Worm (Caenorhabditis elegans): ENCODE results near the gene F17C8.7.

The F17C8.7 gene

DNA sequence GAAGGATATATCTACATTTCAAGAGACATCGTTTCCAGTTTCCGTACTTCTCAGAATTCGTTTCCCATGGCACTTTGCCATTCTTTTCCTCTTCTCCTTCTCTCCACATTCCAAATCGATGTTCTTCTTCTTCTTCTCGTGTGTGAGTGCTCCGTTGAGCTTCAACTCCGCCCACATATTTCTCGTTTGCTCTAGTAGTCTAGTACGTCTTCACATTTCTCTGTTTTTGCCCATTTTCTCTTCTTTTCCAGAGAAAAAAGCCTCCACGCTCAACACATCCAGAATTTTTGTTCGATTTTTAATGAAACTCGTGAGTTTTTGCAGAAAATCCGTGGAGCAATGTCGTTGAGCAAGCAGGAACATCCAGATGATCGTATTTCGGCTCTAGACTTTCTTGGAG lies 26.6 kb upstream of the F17C8.7 start, which contains the start of gene T04A8.18:
TSS of gene T04A8.18 (plus strand) at position 301 of the 400 bp plus-strand sequence.
- no peak for TF ChIP-seq dve-1 (tag; optimal IDR thresholded peaks at IDR 0.05)
- TF ChIP-seq nhr-11 (tag; optimal IDR thresholded peaks at IDR 0.05), result no peak
- no peak for TF ChIP-seq Y22D7AL.16 (tag; optimal IDR thresholded peaks at IDR 0.05)
- TF ChIP-seq ama-1 (optimal IDR thresholded peaks at IDR 0.05), result no peak
- no peak for TF ChIP-seq ceh-30 (tag; optimal IDR thresholded peaks at IDR 0.05)
- no peak for TF ChIP-seq fkh-6 (tag; optimal IDR thresholded peaks at IDR 0.05)
- TF ChIP-seq nhr-232 (tag; optimal IDR thresholded peaks at IDR 0.05), result no peak
- TF ChIP-seq pros-1 (tag; optimal IDR thresholded peaks at IDR 0.05), result no peak
- no peak for TF ChIP-seq eyg-1 (tag; optimal IDR thresholded peaks at IDR 0.05)
- TF ChIP-seq syd-9 (tag; optimal IDR thresholded peaks at IDR 0.05), result no peak
- no peak for TF ChIP-seq ceh-2 (tag; optimal IDR thresholded peaks at IDR 0.05)
- no peak for TF ChIP-seq pha-2 (tag; optimal IDR thresholded peaks at IDR 0.05)
- TF ChIP-seq hlh-6 (tag; optimal IDR thresholded peaks at IDR 0.05), result no peak
- TF ChIP-seq mec-3 (tag; optimal IDR thresholded peaks at IDR 0.05; ENCODE audit: borderline replicate concordance), result no peak
- no peak for TF ChIP-seq sox-2 (GFP tag; IDR thresholded peaks at IDR 0.05)
- no peak for TF ChIP-seq nfya-1 (tag; optimal IDR thresholded peaks at IDR 0.05)
- no peak for TF ChIP-seq elt-2 (tag; optimal IDR thresholded peaks at IDR 0.05)
- no peak for TF ChIP-seq unc-55 (GFP tag; optimal IDR thresholded peaks at IDR 0.05)
- TF ChIP-seq ceh-19 (GFP tag; optimal IDR thresholded peaks at IDR 0.05), result no peak

ce11 chrIII:4715088-4715487 lies 20.5 kb upstream of the F17C8.7 start, which contains the start of gene him-18:
him-18 (minus strand) TSS chrIII:4715188.
- TF ChIP-seq pha-4 (tag; optimal IDR thresholded peaks at IDR 0.05) (no peak), nhr-232 (tag; optimal IDR thresholded peaks at IDR 0.05) (no peak), K02D7.2 (tag; optimal IDR thresholded peaks at IDR 0.05) (no peak)

- no peak for TF ChIP-seq ceh-14 (tag; optimal IDR thresholded peaks at IDR 0.05)
- TF ChIP-seq syd-9 (tag; optimal IDR thresholded peaks at IDR 0.05), result no peak
- no peak for TF ChIP-seq ztf-16 (tag; optimal IDR thresholded peaks at IDR 0.05)
- peak; percentile 22 for TF ChIP-seq dve-1 (tag; optimal IDR thresholded peaks at IDR 0.05)
- peak; percentile 21 for TF ChIP-seq unc-55 (GFP tag; optimal IDR thresholded peaks at IDR 0.05)
- no peak for TF ChIP-seq hlh-8 (tag; optimal IDR thresholded peaks at IDR 0.05)
- TF ChIP-seq sox-4 (tag; optimal IDR thresholded peaks at IDR 0.05), result no peak
- no peak for TF ChIP-seq ceh-30 (tag; optimal IDR thresholded peaks at IDR 0.05)
- TF ChIP-seq ceh-22 (tag; optimal IDR thresholded peaks at IDR 0.05), result no peak
- no peak for TF ChIP-seq C38D4.7 (GFP tag; optimal IDR thresholded peaks at IDR 0.05)
- no peak for TF ChIP-seq lim-6 (tag; optimal IDR thresholded peaks at IDR 0.05)
- no peak for TF ChIP-seq T23F11.4 (GFP tag; optimal IDR thresholded peaks at IDR 0.05)
- TF ChIP-seq ceh-45 (GFP tag; IDR thresholded peaks at IDR 0.05), result no peak
- no peak for TF ChIP-seq eyg-1 (tag; optimal IDR thresholded peaks at IDR 0.05)
- peak; percentile 29; the same call in 1 of the 2 replicates for TF ChIP-seq sox-2 (GFP tag; IDR thresholded peaks at IDR 0.05)
- no peak for TF ChIP-seq gmeb-2 (tag; optimal IDR thresholded peaks at IDR 0.05)
- TF ChIP-seq pag-3 (tag; optimal IDR thresholded peaks at IDR 0.05; ENCODE audit: borderline replicate concordance), result no peak
- no peak for TF ChIP-seq hlh-13 (GFP tag; optimal IDR thresholded peaks at IDR 0.05)
- TF ChIP-seq ama-1 (optimal IDR thresholded peaks at IDR 0.05), result no peak
- no peak for TF ChIP-seq C08G9.2 (tag; optimal IDR thresholded peaks at IDR 0.05)
- TF ChIP-seq ceh-24 (tag; optimal IDR thresholded peaks at IDR 0.05), result no peak
- TF ChIP-seq nhr-232 (tag; optimal IDR thresholded peaks at IDR 0.05), result no peak
- TF ChIP-seq pqm-1 (tag; optimal IDR thresholded peaks at IDR 0.05), result no peak
- no peak for TF ChIP-seq ets-4 (tag; optimal IDR thresholded peaks at IDR 0.05)
- TF ChIP-seq ceh-6 (GFP tag; optimal IDR thresholded peaks at IDR 0.05), result no peak
- TF ChIP-seq unc-3 (GFP tag; conservative IDR thresholded peaks at IDR 0.05), result no peak
- TF ChIP-seq unc-3 (tag; optimal IDR thresholded peaks at IDR 0.05), result no peak
- no peak for TF ChIP-seq ttx-3 (tag; optimal IDR thresholded peaks at IDR 0.05)
- TF ChIP-seq pha-2 (tag; optimal IDR thresholded peaks at IDR 0.05), result no peak
- no peak for TF ChIP-seq pat-9 (tag; optimal IDR thresholded peaks at IDR 0.05)
- TF ChIP-seq ceh-34 (tag; optimal IDR thresholded peaks at IDR 0.05), result peak; percentile 17
- TF ChIP-seq sdc-2 (tag; optimal IDR thresholded peaks at IDR 0.05), result no peak
- no peak for TF ChIP-seq K09A11.1 (tag; optimal IDR thresholded peaks at IDR 0.05; ENCODE audit: insufficient read depth)
- no peak for TF ChIP-seq odd-2 (tag; optimal IDR thresholded peaks at IDR 0.05)
- TF ChIP-seq zip-5 (tag; optimal IDR thresholded peaks at IDR 0.05), result no peak
- peak; percentile 1 for TF ChIP-seq tbx-2 (tag; optimal IDR thresholded peaks at IDR 0.05)
- TF ChIP-seq mec-3 (tag; optimal IDR thresholded peaks at IDR 0.05; ENCODE audit: borderline replicate concordance), result no peak
Observed at ce11 chrIII:4720620-4721227, 14.8 kb upstream of the F17C8.7 start, which contains the start of gene emb-5. emb-5 (minus strand) TSS chrIII:4720670.

All from whole organism, late embryonic.